Worm (Caenorhabditis elegans) whole organism, L4 larva: ENCODE data around the gene sri-46.

Source experiments
- F49E8.2 ChIP-seq: sonication (generic microtip); optimal IDR thresholded peaks from 2 replicates; lab custom pipeline; 2016; ENCODE audit warnings: missing compliant biosample characterization, mild to moderate bottlenecking, missing genetic modification characterization, borderline replicate concordance
- aha-1 ChIP-seq: fragments of 150-350 bp; peaks from one replicate; lab custom pipeline; 2014; ENCODE audit warnings: missing biosample characterization, missing genetic modification characterization
- aly-2 ChIP-seq: sonication (generic microtip); optimal IDR thresholded peaks from 2 replicates; lab custom pipeline; 2018; ENCODE audit warnings: missing biosample characterization, missing genetic modification characterization
- ama-1 ChIP-seq: fragments of 150-350 bp; optimal IDR thresholded peaks from 2 replicates; lab custom pipeline; 2014; ENCODE audit warnings: inconsistent platforms, mixed read lengths
- nhr-76 ChIP-seq: fragments of 150-350 bp; optimal IDR thresholded peaks from 2 replicates; lab custom pipeline; 2014; ENCODE audit warnings: missing biosample characterization, missing genetic modification characterization
- saeg-2 ChIP-seq: fragments of 200-800 bp; sonication (Bioruptor generic); IDR thresholded peaks from 2 replicates; pipeline ENCODE4 v1.3.6; 2022; ENCODE audit warnings: missing genetic modification reagents, missing genetic modification characterization, missing compliant biosample characterization
- sdz-12 ChIP-seq: fragments of 200-800 bp; sonication (Bioruptor generic); optimal IDR thresholded peaks from 2 replicates; lab custom pipeline; 2018; ENCODE audit warnings: mild to moderate bottlenecking, missing genetic modification characterization, missing compliant biosample characterization
- snpc-1.2 ChIP-seq: fragments of 200-800 bp; sonication (Bioruptor generic); IDR thresholded peaks from 2 replicates; pipeline ENCODE4 v1.3.6; 2022; ENCODE audit warnings: missing genetic modification reagents, missing genetic modification characterization, missing compliant biosample characterization
- zag-1 ChIP-seq: fragments of 150-350 bp; optimal IDR thresholded peaks from 2 replicates; lab custom pipeline; 2014; ENCODE audit warnings: missing biosample characterization, missing genetic modification characterization

DNA sequence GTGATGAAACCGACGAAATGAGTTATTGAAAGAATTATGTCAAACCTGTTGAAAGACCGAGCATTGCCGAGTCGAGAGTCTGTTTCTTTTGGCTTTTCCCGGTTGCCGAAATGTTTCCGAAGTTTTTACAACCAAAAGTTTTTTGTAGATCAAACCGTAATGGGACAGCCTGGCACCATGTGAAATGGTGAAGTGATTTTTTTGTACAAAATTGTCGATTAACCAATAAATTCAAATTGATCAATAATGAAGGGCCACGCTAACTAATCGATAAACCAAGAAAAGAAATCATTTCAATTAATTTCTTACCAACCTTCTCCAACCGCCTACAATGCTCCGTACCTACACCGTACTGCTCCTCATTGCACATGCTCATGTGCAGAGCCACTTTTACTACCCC lies 20.6 kb upstream of the sri-46 start, which contains the start of gene T02H6.3:
- TF ChIP-seq snpc-1.2 (GFP tag; lab: Robert Waterston, UW) (no peak), saeg-2 (GFP tag; lab: Robert Waterston, UW) (no peak), nhr-76 (no peak), ama-1 (no peak), sdz-12 (GFP tag; lab: Kevin White, UChicago) (no peak), zag-1 (tag; lab: Kevin White, UChicago) (no peak), aly-2 (tag; lab: Kevin White, UChicago) (no peak), aha-1 (tag; lab: Kevin White, UChicago) (no peak), F49E8.2 (tag; lab: Kevin White, UChicago) (no peak)
